Fruit fly (Drosophila melanogaster) whole organism, embryonic: ENCODE results near the gene CG31875.

ENCODE experiments used
- Asciz ChIP-seq: fragments of 200-800 bp; sonication (Bioruptor generic); optimal IDR thresholded peaks from 2 replicates; lab custom pipeline; 2017; ENCODE audit warnings: missing biosample characterization, mild to moderate bottlenecking, missing genetic modification characterization, missing genetic modification reagents
- CG10147 ChIP-seq: fragments of 200-800 bp; sonication (Bioruptor generic); optimal IDR thresholded peaks from 2 replicates; lab custom pipeline; 2019; ENCODE audit warnings: missing biosample characterization, mild to moderate bottlenecking, missing genetic modification characterization, moderate library complexity
- CG11723 ChIP-seq: fragments of 200-800 bp; sonication (Bioruptor generic); optimal IDR thresholded peaks from 2 replicates; lab custom pipeline; 2017; ENCODE audit warnings: missing biosample characterization, mild to moderate bottlenecking, missing genetic modification characterization
- CG12071 ChIP-seq: fragments of 200-800 bp; sonication (Bioruptor generic); optimal IDR thresholded peaks from 3 replicates; lab custom pipeline; 2018; ENCODE audit warnings: missing biosample characterization, mild to moderate bottlenecking, missing genetic modification characterization
- CG12155 ChIP-seq: fragments of 200-800 bp; sonication (Bioruptor generic); optimal IDR thresholded peaks from 3 replicates; lab custom pipeline; 2016; ENCODE audit warnings: missing biosample characterization, missing genetic modification characterization
- CG12299 ChIP-seq: fragments of 200-800 bp; sonication (Bioruptor generic); optimal IDR thresholded peaks from 2 replicates; lab custom pipeline; 2018; ENCODE audit warnings: missing biosample characterization, mild to moderate bottlenecking, missing genetic modification characterization
- CG13296 ChIP-seq: fragments of 200-800 bp; sonication (Bioruptor generic); optimal IDR thresholded peaks from 3 replicates; lab custom pipeline; 2018; ENCODE audit warnings: missing biosample characterization, mild to moderate bottlenecking, missing genetic modification characterization
- CG17361 ChIP-seq: fragments of 200-800 bp; sonication (Bioruptor generic); IDR thresholded peaks from 3 replicates; pipeline ENCODE4 v1.3.6; 2022; ENCODE audit warnings: missing biosample characterization, missing genetic modification characterization
- CG17802 ChIP-seq: fragments of 200-800 bp; sonication (Bioruptor generic); optimal IDR thresholded peaks from 2 replicates; lab custom pipeline; 2018; ENCODE audit warnings: missing biosample characterization, mild to moderate bottlenecking, missing genetic modification characterization, moderate library complexity
- CG2199 ChIP-seq: fragments of 200-800 bp; sonication (Bioruptor generic); IDR thresholded peaks from 3 replicates; pipeline ENCODE4 v1.3.6; 2022; ENCODE audit warnings: missing biosample characterization, missing genetic modification characterization
- CG2712 ChIP-seq: fragments of 200-800 bp; optimal IDR thresholded peaks from 3 replicates; lab custom pipeline; 2019; ENCODE audit warnings: missing biosample characterization, mild to moderate bottlenecking, missing genetic modification characterization, moderate library complexity
- CG2875 ChIP-seq: fragments of 200-800 bp; sonication (Bioruptor generic); optimal IDR thresholded peaks from 2 replicates; lab custom pipeline; 2017; ENCODE audit warnings: missing biosample characterization, mild to moderate bottlenecking, missing genetic modification characterization, missing genetic modification reagents
- CG32532 ChIP-seq: fragments of 200-800 bp; sonication (Bioruptor generic); IDR thresholded peaks from 2 replicates; pipeline ENCODE4 v1.3.6; 2022; ENCODE audit warnings: missing biosample characterization, missing genetic modification characterization
- CG32772 ChIP-seq: fragments of 200-800 bp; sonication (Bioruptor generic); IDR thresholded peaks from 2 replicates; pipeline ENCODE4 v1.3.6; 2022; ENCODE audit warnings: missing biosample characterization, missing genetic modification characterization
- CG33557 ChIP-seq: fragments of 200-800 bp; sonication (Bioruptor generic); optimal IDR thresholded peaks from 2 replicates; lab custom pipeline; 2019; ENCODE audit warnings: missing biosample characterization, mild to moderate bottlenecking, missing genetic modification characterization, moderate library complexity
- CG3726 ChIP-seq: fragments of 200-800 bp; sonication (Bioruptor generic); IDR thresholded peaks from 3 replicates; pipeline ENCODE4, ENCODE4 v1.3.6; 2022; ENCODE audit warnings: missing biosample characterization, missing genetic modification characterization
- CG7556 ChIP-seq: fragments of 200-800 bp; sonication (Bioruptor generic); optimal IDR thresholded peaks from 2 replicates; lab custom pipeline; 2017; ENCODE audit warnings: missing biosample characterization, mild to moderate bottlenecking, missing genetic modification characterization
- CG7745 ChIP-seq: fragments of 200-800 bp; sonication (Bioruptor generic); optimal IDR thresholded peaks from 2 replicates; lab custom pipeline; 2018; ENCODE audit warnings: missing biosample characterization, mild to moderate bottlenecking, missing genetic modification characterization, moderate library complexity
- CG7786 ChIP-seq: fragments of 200-800 bp; sonication (Bioruptor generic); optimal IDR thresholded peaks from 2 replicates; lab custom pipeline; 2016; ENCODE audit warnings: missing biosample characterization, missing genetic modification characterization
- CG8765 ChIP-seq: fragments of 200-800 bp; sonication (Bioruptor generic); IDR thresholded peaks from 2 replicates; pipeline ENCODE4 v1.3.6; 2022; ENCODE audit warnings: missing biosample characterization, missing genetic modification characterization
- CkIIα-i1 ChIP-seq: fragments of 200-800 bp; sonication (Bioruptor generic); IDR thresholded peaks from 2 replicates; pipeline ENCODE4 v1.3.6; 2022; ENCODE audit warnings: missing biosample characterization, missing genetic modification characterization
- D19A ChIP-seq: fragments of 200-800 bp; optimal IDR thresholded peaks from 3 replicates; lab custom pipeline; 2019; ENCODE audit warnings: missing biosample characterization, mild to moderate bottlenecking, missing genetic modification characterization, moderate library complexity
- Deaf1 ChIP-seq: fragments of 200-800 bp; optimal IDR thresholded peaks from 3 replicates; lab custom pipeline; 2019; ENCODE audit warnings: missing biosample characterization, mild to moderate bottlenecking, missing genetic modification characterization, moderate library complexity
- E2f1 ChIP-seq: fragments of 200-800 bp; sonication (Bioruptor generic); IDR thresholded peaks from 2 replicates; pipeline ENCODE4 v1.3.6; 2022; ENCODE audit warnings: missing biosample characterization, missing genetic modification characterization
- HHEX ChIP-seq: fragments of 200-800 bp; sonication (Bioruptor generic); optimal IDR thresholded peaks from 3 replicates; lab custom pipeline; 2017; ENCODE audit warnings: missing biosample characterization, mild to moderate bottlenecking, missing genetic modification characterization, missing genetic modification reagents
- NFAT ChIP-seq: fragments of 200-800 bp; sonication (Bioruptor generic); IDR thresholded peaks from 2 replicates; pipeline ENCODE4 v1.3.6; 2022; ENCODE audit warnings: missing biosample characterization, missing genetic modification characterization
- Neu2 ChIP-seq: fragments of 200-800 bp; sonication (Bioruptor generic); optimal IDR thresholded peaks from 3 replicates; lab custom pipeline; 2016; ENCODE audit warnings: missing biosample characterization, missing genetic modification characterization, borderline replicate concordance
- Scr ChIP-seq: fragments of 200-800 bp; sonication (Bioruptor generic); IDR thresholded peaks from 2 replicates; pipeline ENCODE4 v1.3.6; 2022; ENCODE audit warnings: missing biosample characterization, missing genetic modification characterization; ENCODE audit not compliant: partially characterized antibody
- Sry-β ChIP-seq: fragments of 200-800 bp; sonication (Bioruptor generic); optimal IDR thresholded peaks from 2 replicates; lab custom pipeline; 2018; ENCODE audit warnings: missing biosample characterization, mild to moderate bottlenecking, missing genetic modification characterization, moderate library complexity
- Taf1 ChIP-seq: fragments of 200-800 bp; sonication (Bioruptor generic); IDR thresholded peaks from 2 replicates; pipeline ENCODE4 v1.3.6; 2022; ENCODE audit warnings: missing biosample characterization, missing genetic modification characterization
- Vsx1 ChIP-seq: fragments of 200-800 bp; sonication (Bioruptor generic); optimal IDR thresholded peaks from 2 replicates; lab custom pipeline; 2017; ENCODE audit warnings: missing biosample characterization, mild to moderate bottlenecking, missing genetic modification characterization, missing genetic modification reagents
- Xbp1 ChIP-seq: fragments of 200-800 bp; sonication (Bioruptor generic); optimal IDR thresholded peaks from 3 replicates; lab custom pipeline; 2016; ENCODE audit warnings: missing biosample characterization, mild to moderate bottlenecking, missing genetic modification characterization
- bigmax ChIP-seq: fragments of 200-800 bp; sonication (Bioruptor generic); optimal IDR thresholded peaks from 2 replicates; lab custom pipeline; 2018; ENCODE audit warnings: missing biosample characterization, mild to moderate bottlenecking, missing genetic modification characterization
- bsh ChIP-seq, 2 experiments: fragments of 200-800 bp; sonication (Bioruptor generic); optimal IDR thresholded peaks; 2 replicates each; lab custom pipeline; 2017 to 2018; ENCODE audit warnings: mild to moderate bottlenecking in 2 of 2, missing biosample characterization in 2 of 2, missing genetic modification characterization in 2 of 2, moderate library complexity in 1 of 2
- chn ChIP-seq: fragments of 200-800 bp; sonication (Bioruptor generic); optimal IDR thresholded peaks from 2 replicates; lab custom pipeline; 2016; ENCODE audit warnings: missing biosample characterization, missing genetic modification characterization
- dan ChIP-seq: fragments of 200-800 bp; sonication (Bioruptor generic); IDR thresholded peaks from 2 replicates; pipeline ENCODE4 v1.3.6; 2022; ENCODE audit warnings: missing biosample characterization, missing genetic modification characterization
- ewg ChIP-seq: fragments of 200-800 bp; sonication (Bioruptor generic); optimal IDR thresholded peaks from 3 replicates; lab custom pipeline; 2017; ENCODE audit warnings: mild to moderate bottlenecking, missing biosample characterization, missing genetic modification reagents, missing genetic modification characterization
- fd96Cb ChIP-seq: fragments of 200-800 bp; sonication (Bioruptor generic); optimal IDR thresholded peaks from 2 replicates; lab custom pipeline; 2018; ENCODE audit warnings: missing biosample characterization, mild to moderate bottlenecking, missing genetic modification characterization, moderate library complexity
- grn ChIP-seq: fragments of 200-800 bp; sonication (Bioruptor generic); optimal IDR thresholded peaks from 3 replicates; lab custom pipeline; 2017; ENCODE audit warnings: missing biosample characterization, missing genetic modification characterization
- ham ChIP-seq: fragments of 200-800 bp; sonication (Bioruptor generic); IDR thresholded peaks from 2 replicates; pipeline ENCODE4 v1.3.6; 2022; ENCODE audit warnings: missing biosample characterization, missing genetic modification characterization
- lilli ChIP-seq: fragments of 200-800 bp; sonication (Bioruptor generic); optimal IDR thresholded peaks from 3 replicates; lab custom pipeline; 2016; ENCODE audit warnings: missing biosample characterization, missing genetic modification characterization
- pnt ChIP-seq: fragments of 200-800 bp; sonication (Bioruptor generic); optimal IDR thresholded peaks from 3 replicates; lab custom pipeline; 2016; ENCODE audit warnings: missing biosample characterization, missing genetic modification characterization
- pum ChIP-seq: fragments of 200-800 bp; sonication (Bioruptor generic); optimal IDR thresholded peaks from 2 replicates; lab custom pipeline; 2016; ENCODE audit warnings: missing biosample characterization, missing genetic modification characterization
- sc ChIP-seq, 3 experiments: fragments of >200 bp in 2 of 3; fragments of 200-800 bp in 1 of 3; sonication (Bioruptor generic) in 1 of 3; optimal IDR thresholded peaks; 2 replicates in 2 of 3; 3 replicates in 1 of 3; lab custom pipeline; 2017; ENCODE audit warnings: mild to moderate bottlenecking in 1 of 3, missing biosample characterization in 1 of 3, missing genetic modification characterization in 1 of 3, missing genetic modification reagents in 1 of 3
- sd ChIP-seq: fragments of 200-800 bp; sonication (Bioruptor generic); optimal IDR thresholded peaks from 3 replicates; lab custom pipeline; 2018; ENCODE audit warnings: missing biosample characterization, mild to moderate bottlenecking, missing genetic modification characterization, moderate library complexity
- sim ChIP-seq: fragments of 200-800 bp; sonication (Bioruptor generic); IDR thresholded peaks from 2 replicates; pipeline ENCODE4 v1.3.6; 2022; ENCODE audit warnings: missing biosample characterization, missing genetic modification characterization
- sob ChIP-seq: fragments of 200-800 bp; sonication (Bioruptor generic); IDR thresholded peaks from 2 replicates; pipeline ENCODE4 v1.3.6; 2022; ENCODE audit warnings: missing biosample characterization, missing genetic modification characterization
- sqz ChIP-seq: fragments of 200-800 bp; sonication (Bioruptor generic); optimal IDR thresholded peaks from 3 replicates; lab custom pipeline; 2018; ENCODE audit warnings: missing biosample characterization, mild to moderate bottlenecking, missing genetic modification characterization
- toy ChIP-seq: fragments of 200-800 bp; sonication (Bioruptor generic); IDR thresholded peaks from 2 replicates; pipeline ENCODE4 v1.3.6; 2022; ENCODE audit warnings: missing biosample characterization, missing genetic modification characterization
- trem ChIP-seq: fragments of 200-800 bp; optimal IDR thresholded peaks from 3 replicates; lab custom pipeline; 2019; ENCODE audit warnings: missing biosample characterization, mild to moderate bottlenecking, missing genetic modification characterization, moderate library complexity

Gene CG31875

dm6 chr2L:10003593-10003992 is 1.1 kb upstream of the CG31875 start, which contains the start of gene Ndf (continued):
- TF ChIP-seq CG32772 (GFP tag; lab: Robert Waterston, UW): peak; percentile 68
- no peak for TF ChIP-seq sc (optimal IDR thresholded peaks at IDR 0.05; lab: Kevin White, UChicago)
- TF ChIP-seq sc (GFP tag; optimal IDR thresholded peaks at IDR 0.05; lab: Kevin White, UChicago): no peak
- 0 out of 3 replicates have a peak, but pooled peaks have one; percentile 40 for TF ChIP-seq CG3726
- peak; percentile 23 for TF ChIP-seq CG2875 (GFP tag; lab: Kevin White, UChicago)
- peak; percentile 23 for TF ChIP-seq Deaf1 (tag; lab: Kevin White, UChicago)
- TF ChIP-seq sob: peak; percentile 76
- TF ChIP-seq CG17361: peak; percentile 67
- no peak for TF ChIP-seq dan
- peak; percentile 32 for TF ChIP-seq sqz (GFP tag; lab: Kevin White, UChicago)
- no peak for TF ChIP-seq CkIIα-i1 (GFP tag; lab: Robert Waterston, UW)
- no peak for TF ChIP-seq Neu2
- peak; percentile 61 for TF ChIP-seq CG13296 (GFP tag; lab: Kevin White, UChicago)
- no peak for TF ChIP-seq ham (GFP tag; lab: Robert Waterston, UW)
- TF ChIP-seq trem (tag; lab: Kevin White, UChicago): peak; percentile 100
- peak; percentile 52 for TF ChIP-seq sd (tag; lab: Kevin White, UChicago)
- TF ChIP-seq E2f1 (GFP tag; lab: Robert Waterston, UW): peak; percentile 70
- peak; percentile 27 for TF ChIP-seq HHEX
- TF ChIP-seq CG7786 (GFP tag; lab: Kevin White, UChicago): peak; percentile 59
- peak; percentile 66 for TF ChIP-seq CG12155 (GFP tag; lab: Kevin White, UChicago)
- peak; percentile 50 for TF ChIP-seq CG17802 (tag; lab: Kevin White, UChicago)
- TF ChIP-seq CG8765 (GFP tag; lab: Robert Waterston, UW): no peak
- peak; percentile 5 for TF ChIP-seq pum (GFP tag; lab: Kevin White, UChicago)
- peak; percentile 44 for TF ChIP-seq CG10147
- peak; percentile 15 for TF ChIP-seq pnt (GFP tag; lab: Kevin White, UChicago)
- TF ChIP-seq lilli: peak; percentile 70
- TF ChIP-seq CG11723 (GFP tag; lab: Kevin White, UChicago): peak; percentile 32
- peak; percentile 18 for TF ChIP-seq Sry-β (GFP tag; lab: Kevin White, UChicago)
- no peak for TF ChIP-seq sim (GFP tag; lab: Robert Waterston, UW)
- peak; percentile 75 for TF ChIP-seq CG2712 (tag; lab: Kevin White, UChicago)
- TF ChIP-seq CG7556: peak; percentile 41
- TF ChIP-seq CG32532: peak; percentile 83
- peak in 1 of 2 experiments; percentile 33 for TF ChIP-seq bsh (GFP tag; optimal IDR thresholded peaks at IDR 0.05; lab: Kevin White, UChicago)
- TF ChIP-seq chn (GFP tag; lab: Kevin White, UChicago): peak; percentile 64
- TF ChIP-seq Xbp1: peak; percentile 78
- TF ChIP-seq fd96Cb (tag; lab: Kevin White, UChicago): peak; percentile 21
- TF ChIP-seq ewg (GFP tag; lab: Kevin White, UChicago): peak; percentile 66
- peak; percentile 35 for TF ChIP-seq CG33557 (GFP tag; lab: Kevin White, UChicago)
- peak; percentile 79 for TF ChIP-seq CG2199 (GFP tag; lab: Robert Waterston, UW)
- no peak for TF ChIP-seq grn
- TF ChIP-seq CG12071 (GFP tag; lab: Kevin White, UChicago): no peak
- no peak for TF ChIP-seq Asciz (GFP tag; lab: Kevin White, UChicago)
- TF ChIP-seq D19A (tag; lab: Kevin White, UChicago): peak; percentile 35
- TF ChIP-seq bigmax (GFP tag; lab: Kevin White, UChicago): no peak
- no peak for TF ChIP-seq Vsx1 (GFP tag; lab: Kevin White, UChicago)
- TF ChIP-seq toy (GFP tag; lab: Robert Waterston, UW): 0 out of 2 replicates have a peak, but pooled peaks have one; percentile 17
- TF ChIP-seq NFAT (GFP tag; lab: Robert Waterston, UW): peak; percentile 79; the same call in 1 of the 2 replicates
- no peak for TF ChIP-seq Taf1 (GFP tag; lab: Robert Waterston, UW)
- TF ChIP-seq Scr (GFP tag; lab: Robert Waterston, UW): peak; percentile 71
- no peak for TF ChIP-seq CG12299
- peak; percentile 28 for TF ChIP-seq CG7745
